Worm (Caenorhabditis elegans): Measurements from ENCODE around the gene gur-4.

DNA sequence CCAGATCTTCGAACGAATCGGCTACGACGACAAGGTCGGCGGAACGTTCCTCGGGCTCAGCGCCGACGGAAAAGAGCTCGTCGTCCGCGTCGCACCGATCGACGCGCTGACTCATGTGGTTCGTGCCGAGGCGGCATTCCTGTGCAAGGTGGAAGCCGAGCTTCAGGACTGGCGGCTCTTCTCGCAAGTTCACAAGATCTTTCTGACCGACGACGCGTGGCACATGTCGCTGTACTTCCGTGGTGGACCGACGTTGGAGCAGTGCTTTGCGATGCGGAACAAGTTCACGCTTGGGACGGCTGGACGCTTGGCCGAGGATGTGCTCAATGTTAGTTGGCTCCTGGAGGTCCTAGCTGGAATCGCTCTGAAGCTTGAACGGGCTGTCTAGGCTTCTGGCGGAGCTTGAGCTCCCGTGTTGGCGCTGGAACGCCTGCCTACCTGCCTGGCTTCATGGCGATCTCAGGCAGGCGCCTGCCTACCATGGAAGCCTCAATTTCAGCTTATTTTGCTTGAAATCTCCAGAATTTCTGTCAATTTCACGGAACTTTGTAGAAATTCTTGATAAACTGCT, 34.4 kb downstream of the gur-4 start:
- TF ChIP-seq hif-1 (tag; optimal IDR thresholded peaks at IDR 0.05), result no peak
- no peak for TF ChIP-seq F49E8.2 (tag; optimal IDR thresholded peaks at IDR 0.05; ENCODE audit: borderline replicate concordance)
- no peak for TF ChIP-seq nhr-77 (tag; optimal IDR thresholded peaks at IDR 0.05)
- no peak for TF ChIP-seq pha-4 (GFP tag; IDR thresholded peaks at IDR 0.05)
- TF ChIP-seq pha-4 (tag; optimal IDR thresholded peaks at IDR 0.05), result no peak
